Fruit fly (Drosophila melanogaster) whole organism, embryonic: Measurements from ENCODE around the gene mRpL4.

Source experiments
- B-H2 ChIP-seq: fragments of 200-800 bp; sonication (Bioruptor generic); optimal IDR thresholded peaks from 2 replicates; lab custom pipeline; 2018; ENCODE audit warnings: missing biosample characterization, mild to moderate bottlenecking, missing genetic modification characterization
- CG10274 ChIP-seq: fragments of 200-800 bp; sonication (Bioruptor generic); optimal IDR thresholded peaks from 3 replicates; lab custom pipeline; 2017; ENCODE audit warnings: missing biosample characterization, mild to moderate bottlenecking, missing genetic modification characterization
- CG12659 ChIP-seq: fragments of 200-800 bp; sonication (Bioruptor generic); optimal IDR thresholded peaks from 3 replicates; lab custom pipeline; 2017; ENCODE audit warnings: mild to moderate bottlenecking, missing biosample characterization, missing genetic modification reagents, missing genetic modification characterization
- CG13123 ChIP-seq: fragments of 200-800 bp; sonication (Bioruptor generic); optimal IDR thresholded peaks from 2 replicates; lab custom pipeline; 2016; ENCODE audit warnings: missing biosample characterization, missing genetic modification characterization
- CG14050 ChIP-seq: fragments of 200-800 bp; sonication (Bioruptor generic); IDR thresholded peaks from 3 replicates; pipeline ENCODE4 v1.3.6; 2022; ENCODE audit warnings: missing biosample characterization, missing genetic modification characterization
- CG15601 ChIP-seq: fragments of 200-800 bp; sonication (Bioruptor generic); optimal IDR thresholded peaks from 3 replicates; lab custom pipeline; 2019; ENCODE audit warnings: missing biosample characterization, mild to moderate bottlenecking, missing genetic modification characterization, moderate library complexity
- CG17568 ChIP-seq: fragments of 200-800 bp; sonication (Bioruptor generic); optimal IDR thresholded peaks from 2 replicates; lab custom pipeline; 2018; ENCODE audit warnings: missing biosample characterization, mild to moderate bottlenecking, missing genetic modification characterization, moderate library complexity
- CG1832 ChIP-seq: fragments of 200-800 bp; sonication (Bioruptor generic); optimal IDR thresholded peaks from 2 replicates; lab custom pipeline; 2017; ENCODE audit warnings: missing biosample characterization, mild to moderate bottlenecking, missing genetic modification characterization, inconsistent platforms
- CG2712 ChIP-seq: fragments of 200-800 bp; optimal IDR thresholded peaks from 3 replicates; lab custom pipeline; 2019; ENCODE audit warnings: missing biosample characterization, mild to moderate bottlenecking, missing genetic modification characterization, moderate library complexity
- CG32772 ChIP-seq: fragments of 200-800 bp; sonication (Bioruptor generic); IDR thresholded peaks from 2 replicates; pipeline ENCODE4 v1.3.6; 2022; ENCODE audit warnings: missing biosample characterization, missing genetic modification characterization
- CG4404 ChIP-seq: fragments of 200-800 bp; sonication (Bioruptor generic); IDR thresholded peaks from 2 replicates; pipeline ENCODE4 v1.3.6; 2022; ENCODE audit warnings: missing biosample characterization, missing genetic modification characterization
- CG4820 ChIP-seq: fragments of 200-800 bp; sonication (Bioruptor generic); optimal IDR thresholded peaks from 3 replicates; lab custom pipeline; 2016; ENCODE audit warnings: missing biosample characterization, missing genetic modification characterization
- CG6683 ChIP-seq: fragments of 200-800 bp; sonication (Bioruptor generic); optimal IDR thresholded peaks from 2 replicates; lab custom pipeline; 2017; ENCODE audit warnings: missing biosample characterization, mild to moderate bottlenecking, missing genetic modification characterization, missing genetic modification reagents
- CG7556 ChIP-seq: fragments of 200-800 bp; sonication (Bioruptor generic); optimal IDR thresholded peaks from 2 replicates; lab custom pipeline; 2017; ENCODE audit warnings: missing biosample characterization, mild to moderate bottlenecking, missing genetic modification characterization
- CG7839 ChIP-seq: fragments of 200-800 bp; sonication (Bioruptor generic); optimal IDR thresholded peaks from 3 replicates; lab custom pipeline; 2018; ENCODE audit warnings: missing biosample characterization, mild to moderate bottlenecking, missing genetic modification characterization, moderate library complexity
- CHES-1-like ChIP-seq: fragments of 200-800 bp; sonication (Bioruptor generic); optimal IDR thresholded peaks from 2 replicates; lab custom pipeline; 2016; ENCODE audit warnings: missing biosample characterization, missing genetic modification characterization
- CTCF ChIP-seq: fragments of 200-800 bp; sonication (Bioruptor generic); optimal IDR thresholded peaks from 2 replicates; lab custom pipeline; 2017; ENCODE audit warnings: missing biosample characterization, mild to moderate bottlenecking, missing genetic modification characterization, moderate library complexity
- CoRest ChIP-seq: fragments of 200-800 bp; sonication (Bioruptor generic); optimal IDR thresholded peaks from 3 replicates; lab custom pipeline; 2018; ENCODE audit warnings: missing biosample characterization, mild to moderate bottlenecking, missing genetic modification characterization, moderate library complexity
- D19B ChIP-seq: fragments of 200-800 bp; sonication (Bioruptor generic); optimal IDR thresholded peaks from 2 replicates; lab custom pipeline; 2017; ENCODE audit warnings: missing biosample characterization, mild to moderate bottlenecking, missing genetic modification characterization
- Dad ChIP-seq: fragments of 200-800 bp; sonication (Bioruptor generic); optimal IDR thresholded peaks from 3 replicates; lab custom pipeline; 2016; ENCODE audit warnings: missing biosample characterization, missing genetic modification characterization
- Dbx ChIP-seq: fragments of 200-800 bp; sonication (Bioruptor generic); IDR thresholded peaks from 3 replicates; pipeline ENCODE4 v1.3.6; 2022; ENCODE audit warnings: missing biosample characterization, missing genetic modification characterization
- Elba2 ChIP-seq: fragments of 200-800 bp; sonication (Bioruptor generic); optimal IDR thresholded peaks from 3 replicates; lab custom pipeline; 2016; ENCODE audit warnings: missing biosample characterization, missing genetic modification characterization
- Fer3 ChIP-seq: fragments of 200-800 bp; sonication (Bioruptor generic); optimal IDR thresholded peaks from 2 replicates; lab custom pipeline; 2018; ENCODE audit warnings: missing biosample characterization, mild to moderate bottlenecking, missing genetic modification characterization, moderate library complexity
- MBD-R2 ChIP-seq: fragments of 200-800 bp; sonication (Bioruptor generic); IDR thresholded peaks from 2 replicates; pipeline ENCODE4 v1.3.6; 2022; ENCODE audit warnings: missing biosample characterization, missing genetic modification characterization
- Med ChIP-seq: fragments of 200-800 bp; sonication (Bioruptor generic); peaks from one replicate; lab custom pipeline; 2016; ENCODE audit warnings: missing biosample characterization, missing genetic modification characterization, mild to moderate bottlenecking, inconsistent platforms, moderate library complexity
- Meics ChIP-seq: fragments of 200-800 bp; sonication (Bioruptor generic); optimal IDR thresholded peaks from 2 replicates; lab custom pipeline; 2017; ENCODE audit warnings: missing biosample characterization, mild to moderate bottlenecking, missing genetic modification characterization
- NC2α ChIP-seq: fragments of 200-800 bp; sonication (Bioruptor generic); optimal IDR thresholded peaks from 2 replicates; lab custom pipeline; 2016; ENCODE audit warnings: missing biosample characterization, missing genetic modification characterization
- Spps ChIP-seq: fragments of 200-800 bp; sonication (Bioruptor generic); optimal IDR thresholded peaks from 2 replicates; lab custom pipeline; 2018; ENCODE audit warnings: missing biosample characterization, mild to moderate bottlenecking, missing genetic modification characterization
- Sry-δ ChIP-seq: fragments of 200-800 bp; sonication (Bioruptor generic); optimal IDR thresholded peaks from 2 replicates; lab custom pipeline; 2016; ENCODE audit warnings: missing biosample characterization, missing genetic modification characterization
- TFAM ChIP-seq: fragments of 200-800 bp; sonication (Bioruptor generic); optimal IDR thresholded peaks from 2 replicates; lab custom pipeline; 2017; ENCODE audit warnings: missing biosample characterization, missing genetic modification characterization, inconsistent platforms
- Vsx1 ChIP-seq: fragments of 200-800 bp; sonication (Bioruptor generic); optimal IDR thresholded peaks from 2 replicates; lab custom pipeline; 2017; ENCODE audit warnings: missing biosample characterization, mild to moderate bottlenecking, missing genetic modification characterization, missing genetic modification reagents
- ato ChIP-seq: fragments of 200-800 bp; sonication (Bioruptor generic); IDR thresholded peaks from 2 replicates; pipeline ENCODE4 v1.3.6; 2022; ENCODE audit warnings: missing biosample characterization, missing genetic modification characterization; ENCODE audit not compliant: partially characterized antibody
- cg ChIP-seq: fragments of 200-800 bp; sonication (Bioruptor generic); optimal IDR thresholded peaks from 3 replicates; lab custom pipeline; 2019; ENCODE audit warnings: missing biosample characterization, mild to moderate bottlenecking, missing genetic modification characterization, moderate library complexity
- danr ChIP-seq: fragments of 200-800 bp; sonication (Bioruptor generic); IDR thresholded peaks from 2 replicates; pipeline ENCODE4 v1.3.6; 2022; ENCODE audit warnings: missing biosample characterization, missing genetic modification characterization
- dm ChIP-seq: fragments of 200-800 bp; sonication (Bioruptor generic); optimal IDR thresholded peaks from 3 replicates; lab custom pipeline; 2016; ENCODE audit warnings: missing biosample characterization, missing genetic modification characterization
- emc ChIP-seq: fragments of 200-800 bp; sonication (Bioruptor generic); optimal IDR thresholded peaks from 2 replicates; lab custom pipeline; 2016; ENCODE audit warnings: missing biosample characterization, missing genetic modification characterization
- gfzf ChIP-seq: fragments of 200-800 bp; sonication (Bioruptor generic); optimal IDR thresholded peaks from 2 replicates; lab custom pipeline; 2016; ENCODE audit warnings: missing biosample characterization, mild to moderate bottlenecking, missing genetic modification characterization, moderate library complexity
- gsb-n ChIP-seq: fragments of 200-800 bp; sonication (Bioruptor generic); optimal IDR thresholded peaks from 3 replicates; lab custom pipeline; 2018; ENCODE audit warnings: missing biosample characterization, mild to moderate bottlenecking, missing genetic modification characterization
- gt ChIP-seq: fragments of 200-800 bp; sonication (Bioruptor generic); IDR thresholded peaks from 2 replicates; pipeline ENCODE4 v1.3.6; 2022; ENCODE audit warnings: missing biosample characterization, missing genetic modification characterization
- hth ChIP-seq: fragments of >200 bp; optimal IDR thresholded peaks from 2 replicates; lab custom pipeline; 2017; ENCODE audit warnings: inconsistent platforms
- jing ChIP-seq: fragments of 200-800 bp; sonication (Bioruptor generic); optimal IDR thresholded peaks from 2 replicates; lab custom pipeline; 2018; ENCODE audit warnings: missing biosample characterization, mild to moderate bottlenecking, missing genetic modification characterization
- mirr ChIP-seq: fragments of 200-800 bp; sonication (Bioruptor generic); optimal IDR thresholded peaks from 3 replicates; lab custom pipeline; 2018; ENCODE audit warnings: missing biosample characterization, mild to moderate bottlenecking, missing genetic modification characterization
- repo ChIP-seq: fragments of 200-800 bp; sonication (Bioruptor generic); optimal IDR thresholded peaks from 2 replicates; lab custom pipeline; 2016; ENCODE audit warnings: missing biosample characterization, missing genetic modification characterization
- sna ChIP-seq: fragments of 200-800 bp; sonication (Bioruptor generic); IDR thresholded peaks from 2 replicates; pipeline ENCODE4 v1.3.6; 2022; ENCODE audit warnings: missing biosample characterization, missing genetic modification characterization; ENCODE audit not compliant: partially characterized antibody
- sob ChIP-seq: fragments of 200-800 bp; sonication (Bioruptor generic); IDR thresholded peaks from 2 replicates; pipeline ENCODE4 v1.3.6; 2022; ENCODE audit warnings: missing biosample characterization, missing genetic modification characterization
- ssp ChIP-seq: fragments of 200-800 bp; sonication (Bioruptor generic); IDR thresholded peaks from 2 replicates; pipeline ENCODE4 v1.3.6; 2022; ENCODE audit warnings: missing biosample characterization, missing genetic modification characterization
- tup ChIP-seq: fragments of 200-800 bp; sonication (Bioruptor generic); optimal IDR thresholded peaks from 2 replicates; lab custom pipeline; 2016; ENCODE audit warnings: missing biosample characterization, mild to moderate bottlenecking, missing genetic modification characterization, moderate library complexity
- z ChIP-seq: fragments of 200-800 bp; sonication (Bioruptor generic); IDR thresholded peaks from 3 replicates; pipeline ENCODE4 v1.3.6; 2022; ENCODE audit warnings: missing biosample characterization, missing genetic modification characterization
- zen2 ChIP-seq: fragments of 200-800 bp; sonication (Bioruptor generic); IDR thresholded peaks from 3 replicates; pipeline ENCODE4 v1.3.6; 2022; ENCODE audit warnings: missing biosample characterization, missing genetic modification characterization; ENCODE audit not compliant: partially characterized antibody
- zf30C ChIP-seq: fragments of 200-800 bp; sonication (Bioruptor generic); optimal IDR thresholded peaks from 3 replicates; lab custom pipeline; 2018; ENCODE audit warnings: missing biosample characterization, mild to moderate bottlenecking, missing genetic modification characterization

mRpL4 gene

dm6 chr2L:16287602-16288392 is 41.1 kb downstream of the mRpL4 start, which contains the start of the genes crp and pkaap (continued):
- TF ChIP-seq zf30C (GFP tag; lab: Kevin White, UChicago), result peak; percentile 71
- TF ChIP-seq CoRest (tag; lab: Kevin White, UChicago), result peak; percentile 56
- TF ChIP-seq CG1832 (GFP tag; lab: Kevin White, UChicago), result no peak
- no peak for TF ChIP-seq sob (GFP tag; lab: Robert Waterston, UW)
- peak; percentile 77 for TF ChIP-seq CG2712 (tag; lab: Kevin White, UChicago)
- TF ChIP-seq CG10274 (GFP tag; lab: Kevin White, UChicago), result no peak
- peak; percentile 65 for TF ChIP-seq CG7556 (GFP tag; lab: Kevin White, UChicago)
- TF ChIP-seq NC2α (GFP tag; lab: Kevin White, UChicago), result peak; percentile 75
- no peak for TF ChIP-seq TFAM (GFP tag; lab: Kevin White, UChicago)
- TF ChIP-seq D19B, result peak; percentile 3
- TF ChIP-seq CG15601, result peak; percentile 75
- no peak for TF ChIP-seq gt
- TF ChIP-seq MBD-R2, result no peak
- TF ChIP-seq tup (GFP tag; lab: Kevin White, UChicago), result peak; percentile 83
- peak; percentile 98 for TF ChIP-seq Med (GFP tag; lab: Kevin White, UChicago)
- TF ChIP-seq ato (GFP tag; lab: Robert Waterston, UW), result no peak
- TF ChIP-seq Fer3 (tag; lab: Kevin White, UChicago), result peak; percentile 75
- TF ChIP-seq CG32772, result no peak
- peak; percentile 93 for TF ChIP-seq Sry-δ (GFP tag; lab: Kevin White, UChicago)
- TF ChIP-seq Elba2 (GFP tag; lab: Kevin White, UChicago), result peak; percentile 45
- TF ChIP-seq CG13123 (GFP tag; lab: Kevin White, UChicago), result peak; percentile 73
- no peak for TF ChIP-seq cg (GFP tag; lab: Kevin White, UChicago)
- TF ChIP-seq Vsx1 (GFP tag; lab: Kevin White, UChicago), result peak; percentile 46
- peak; percentile 100 for TF ChIP-seq CTCF (GFP tag; lab: Kevin White, UChicago)
- no peak for TF ChIP-seq CG7839 (tag; lab: Kevin White, UChicago)
- no peak for TF ChIP-seq CG17568
- peak; percentile 87 for TF ChIP-seq Dad (GFP tag; lab: Kevin White, UChicago)
- TF ChIP-seq CG4404, result no peak
- TF ChIP-seq CG6683 (GFP tag; lab: Kevin White, UChicago), result peak; percentile 37
- TF ChIP-seq Spps (tag; lab: Kevin White, UChicago), result peak; percentile 12
- TF ChIP-seq mirr, result peak; percentile 75
- TF ChIP-seq CHES-1-like, result peak; percentile 91
- peak; percentile 67 for TF ChIP-seq Meics (GFP tag; lab: Kevin White, UChicago)
- no peak for TF ChIP-seq sna
- TF ChIP-seq jing (GFP tag; lab: Kevin White, UChicago), result peak; percentile 51
- no peak for TF ChIP-seq hth
- TF ChIP-seq CG14050 (GFP tag; lab: Robert Waterston, UW), result no peak
- no peak for TF ChIP-seq z (GFP tag; lab: Robert Waterston, UW)
- peak; percentile 82 for TF ChIP-seq emc
- peak; percentile 83 for TF ChIP-seq CG12659 (GFP tag; lab: Kevin White, UChicago)
- peak; percentile 52 for TF ChIP-seq gsb-n (tag; lab: Kevin White, UChicago)
- TF ChIP-seq B-H2 (GFP tag; lab: Kevin White, UChicago), result peak; percentile 90
- TF ChIP-seq Dbx, result no peak
- no peak for TF ChIP-seq danr (GFP tag; lab: Robert Waterston, UW)
- TF ChIP-seq zen2, result no peak
- TF ChIP-seq CG4820 (GFP tag; lab: Kevin White, UChicago), result peak; percentile 76
- peak; percentile 98 for TF ChIP-seq gfzf
- peak; percentile 89 for TF ChIP-seq dm (GFP tag; lab: Kevin White, UChicago)
- TF ChIP-seq ssp, result no peak
- TF ChIP-seq repo (GFP tag; lab: Kevin White, UChicago), result peak; percentile 74
